Fruit fly (Drosophila melanogaster): ENCODE measurements around the gene CG15812.

DNA sequence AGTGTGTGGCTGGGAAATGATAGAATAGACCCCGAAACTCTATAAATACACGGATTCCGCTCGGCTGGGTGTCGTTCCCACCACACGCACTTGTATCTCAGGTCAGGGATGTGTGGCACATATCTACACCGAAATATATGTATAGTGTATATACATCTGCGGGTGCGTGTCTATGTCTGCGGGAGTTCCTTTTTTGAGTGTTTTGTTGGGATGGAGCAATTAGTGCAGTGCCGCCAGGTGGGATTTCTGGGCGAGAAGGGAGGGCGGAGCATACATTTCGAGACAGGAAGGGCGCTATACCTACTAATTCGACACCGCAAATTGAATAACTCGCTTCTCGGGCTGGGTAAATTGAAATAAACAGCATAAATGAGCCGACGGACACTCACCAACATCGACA lies 33.3 kb upstream of the CG15812 start:
- no peak for TF ChIP-seq fru (GFP tag; optimal IDR thresholded peaks at IDR 0.05)
- no peak for TF ChIP-seq pan (optimal IDR thresholded peaks at IDR 0.05)
- no peak for TF ChIP-seq OdsH (GFP tag; optimal IDR thresholded peaks at IDR 0.05)
- TF ChIP-seq Mio (GFP tag; optimal IDR thresholded peaks at IDR 0.05), result no peak
- no peak for TF ChIP-seq dmrt93B (GFP tag; optimal IDR thresholded peaks at IDR 0.05)
- TF ChIP-seq usp (GFP tag; optimal IDR thresholded peaks at IDR 0.05), result no peak
- TF ChIP-seq br (GFP tag; optimal IDR thresholded peaks at IDR 0.05), result no peak
- TF ChIP-seq h (GFP tag; optimal IDR thresholded peaks at IDR 0.05), result no peak
- no peak for TF ChIP-seq Dfd (GFP tag; optimal IDR thresholded peaks at IDR 0.05)
- no peak for TF ChIP-seq dsf (GFP tag; optimal IDR thresholded peaks at IDR 0.05; ENCODE audit: borderline replicate concordance)
- no peak for TF ChIP-seq dl (GFP tag; optimal IDR thresholded peaks at IDR 0.05; ENCODE audit: insufficient read depth in 1 of 2, partially characterized antibody in 2 of 2)
- no peak for TF ChIP-seq woc (GFP tag; optimal IDR thresholded peaks at IDR 0.05)
